Worm (Caenorhabditis elegans): ENCODE measurements around the gene tdc-1.

ce11 chrII:8246476-8246875, 23.9 kb upstream of the tdc-1 start, which contains the start of gene F35C11.3:
- TF ChIP-seq zip-5 (tag; optimal IDR thresholded peaks at IDR 0.05) (no peak), fkh-6 (tag; optimal IDR thresholded peaks at IDR 0.05) (no peak), sdc-2 (tag; optimal IDR thresholded peaks at IDR 0.05) (no peak), ceh-22 (tag; optimal IDR thresholded peaks at IDR 0.05) (no peak), pha-4 (tag; optimal IDR thresholded peaks at IDR 0.05) (no peak), ceh-45 (GFP tag; IDR thresholded peaks at IDR 0.05) (no peak), rnt-1 (tag; optimal IDR thresholded peaks at IDR 0.05) (no peak), sox-2 (GFP tag; IDR thresholded peaks at IDR 0.05) (no peak), pat-9 (tag; optimal IDR thresholded peaks at IDR 0.05) (no peak), sox-4 (tag; optimal IDR thresholded peaks at IDR 0.05) (no peak), npax-4 (tag; optimal IDR thresholded peaks at IDR 0.05) (no peak), eyg-1 (tag; optimal IDR thresholded peaks at IDR 0.05) (no peak), pqm-1 (tag; optimal IDR thresholded peaks at IDR 0.05) (no peak)
